Fruit fly (Drosophila melanogaster) whole organism, embryonic: Measurements from ENCODE around the gene Tace.

Experiments used
- Ada2b ChIP-seq: fragments of 200-800 bp; sonication (Bioruptor generic); IDR thresholded peaks from 2 replicates; pipeline ENCODE4 v1.3.6; 2022; ENCODE audit warnings: missing biosample characterization, missing genetic modification characterization
- Adf1 ChIP-seq: fragments of 200-800 bp; sonication (Bioruptor generic); IDR thresholded peaks from 2 replicates; pipeline ENCODE4 v1.3.6; 2022; ENCODE audit warnings: missing biosample characterization, missing genetic modification characterization
- B-H2 ChIP-seq: fragments of 200-800 bp; sonication (Bioruptor generic); optimal IDR thresholded peaks from 2 replicates; lab custom pipeline; 2018; ENCODE audit warnings: missing biosample characterization, mild to moderate bottlenecking, missing genetic modification characterization
- Bgb ChIP-seq: fragments of 200-800 bp; sonication (Bioruptor generic); IDR thresholded peaks from 2 replicates; pipeline ENCODE4 v1.3.6; 2022; ENCODE audit warnings: missing biosample characterization, missing genetic modification characterization; ENCODE audit not compliant: partially characterized antibody
- Blimp-1 ChIP-seq: fragments of 200-800 bp; sonication (Bioruptor generic); optimal IDR thresholded peaks from 3 replicates; lab custom pipeline; 2018; ENCODE audit warnings: missing biosample characterization, missing genetic modification characterization, mild to moderate bottlenecking, moderate library complexity, missing genetic modification reagents
- CG12104 ChIP-seq: fragments of 200-800 bp; sonication (Bioruptor generic); optimal IDR thresholded peaks from 3 replicates; lab custom pipeline; 2016; ENCODE audit warnings: missing biosample characterization, missing genetic modification characterization
- CG12391 ChIP-seq: fragments of 200-800 bp; sonication (Bioruptor generic); optimal IDR thresholded peaks from 3 replicates; lab custom pipeline; 2018; ENCODE audit warnings: missing biosample characterization, mild to moderate bottlenecking, missing genetic modification characterization, moderate library complexity
- CG15696 ChIP-seq: fragments of 200-800 bp; sonication (Bioruptor generic); optimal IDR thresholded peaks from 2 replicates; lab custom pipeline; 2019; ENCODE audit warnings: missing biosample characterization, mild to moderate bottlenecking, missing genetic modification characterization, moderate library complexity
- CG16815 ChIP-seq: fragments of 200-800 bp; sonication (Bioruptor generic); optimal IDR thresholded peaks from 3 replicates; lab custom pipeline; 2017; ENCODE audit warnings: missing biosample characterization, mild to moderate bottlenecking, missing genetic modification characterization
- CG17912 ChIP-seq: fragments of 200-800 bp; sonication (Bioruptor generic); optimal IDR thresholded peaks from 2 replicates; lab custom pipeline; 2018; ENCODE audit warnings: missing biosample characterization, mild to moderate bottlenecking, missing genetic modification characterization
- CG18011 ChIP-seq: fragments of 200-800 bp; sonication (Bioruptor generic); optimal IDR thresholded peaks from 2 replicates; lab custom pipeline; 2017; ENCODE audit warnings: missing biosample characterization, missing genetic modification characterization, mild to moderate bottlenecking, moderate library complexity, missing genotype
- CG18599 ChIP-seq: fragments of 200-800 bp; sonication (Bioruptor generic); optimal IDR thresholded peaks from 3 replicates; lab custom pipeline; 2017; ENCODE audit warnings: missing biosample characterization, missing genetic modification characterization, mild to moderate bottlenecking, moderate library complexity, missing genetic modification reagents
- CG31388 ChIP-seq: fragments of 200-800 bp; sonication (Bioruptor generic); optimal IDR thresholded peaks from 2 replicates; lab custom pipeline; 2016; ENCODE audit warnings: missing biosample characterization, missing genetic modification characterization
- CG33213 ChIP-seq: fragments of 200-800 bp; sonication (Bioruptor generic); optimal IDR thresholded peaks from 3 replicates; lab custom pipeline; 2016; ENCODE audit warnings: missing biosample characterization, missing genetic modification characterization
- CG42726 ChIP-seq: fragments of 200-800 bp; sonication (Bioruptor generic); IDR thresholded peaks from 2 replicates; pipeline ENCODE4 v1.3.6; 2022; ENCODE audit warnings: missing biosample characterization, missing genetic modification characterization; ENCODE audit not compliant: partially characterized antibody
- CG7357 ChIP-seq: fragments of 200-800 bp; sonication (Bioruptor generic); IDR thresholded peaks from 3 replicates; pipeline ENCODE4 v1.3.6; 2022; ENCODE audit warnings: missing biosample characterization, missing genetic modification characterization
- CG7786 ChIP-seq: fragments of 200-800 bp; sonication (Bioruptor generic); optimal IDR thresholded peaks from 2 replicates; lab custom pipeline; 2016; ENCODE audit warnings: missing biosample characterization, missing genetic modification characterization
- CG7987 ChIP-seq: fragments of 200-800 bp; sonication (Bioruptor generic); optimal IDR thresholded peaks from 2 replicates; lab custom pipeline; 2018; ENCODE audit warnings: missing biosample characterization, mild to moderate bottlenecking, missing genetic modification characterization, moderate library complexity
- Camta ChIP-seq: fragments of 200-800 bp; sonication (Bioruptor generic); optimal IDR thresholded peaks from 2 replicates; lab custom pipeline; 2016; ENCODE audit warnings: missing biosample characterization, missing genetic modification characterization
- CkIIα-i1 ChIP-seq: fragments of 200-800 bp; sonication (Bioruptor generic); IDR thresholded peaks from 2 replicates; pipeline ENCODE4 v1.3.6; 2022; ENCODE audit warnings: missing biosample characterization, missing genetic modification characterization
- Dbx ChIP-seq: fragments of 200-800 bp; sonication (Bioruptor generic); IDR thresholded peaks from 3 replicates; pipeline ENCODE4 v1.3.6; 2022; ENCODE audit warnings: missing biosample characterization, missing genetic modification characterization
- Dfd ChIP-seq, 2 experiments: fragments of >200 bp; optimal IDR thresholded peaks; 2 replicates each; lab custom pipeline; 2017; ENCODE audit warnings: missing biosample characterization in 2 of 2, missing genetic modification characterization in 2 of 2
- Dp ChIP-seq: fragments of 200-800 bp; sonication (Bioruptor generic); optimal IDR thresholded peaks from 2 replicates; lab custom pipeline; 2018; ENCODE audit warnings: missing biosample characterization, mild to moderate bottlenecking, missing genetic modification characterization, moderate library complexity
- Ets65A ChIP-seq: fragments of 200-800 bp; sonication (Bioruptor generic); peaks from one replicate; lab custom pipeline; 2016; ENCODE audit warnings: missing biosample characterization, missing genetic modification characterization
- Gsc ChIP-seq: fragments of 200-800 bp; sonication (Bioruptor generic); IDR thresholded peaks from 2 replicates; pipeline ENCODE4 v1.3.6; 2022; ENCODE audit warnings: missing biosample characterization, missing genetic modification characterization
- Gug ChIP-seq: fragments of 200-800 bp; sonication (Bioruptor generic); IDR thresholded peaks from 4 replicates; pipeline ENCODE4 v1.3.6; 2022; ENCODE audit warnings: missing biosample characterization, missing genetic modification characterization
- Med ChIP-seq: fragments of 200-800 bp; sonication (Bioruptor generic); peaks from one replicate; lab custom pipeline; 2016; ENCODE audit warnings: missing biosample characterization, missing genetic modification characterization, mild to moderate bottlenecking, inconsistent platforms, moderate library complexity
- Meics ChIP-seq: fragments of 200-800 bp; sonication (Bioruptor generic); optimal IDR thresholded peaks from 2 replicates; lab custom pipeline; 2017; ENCODE audit warnings: missing biosample characterization, mild to moderate bottlenecking, missing genetic modification characterization
- PHDP ChIP-seq: fragments of 200-800 bp; sonication (Bioruptor generic); optimal IDR thresholded peaks from 3 replicates; lab custom pipeline; 2018; ENCODE audit warnings: missing biosample characterization, mild to moderate bottlenecking, missing genetic modification characterization, moderate library complexity
- Rfx ChIP-seq: fragments of 200-800 bp; sonication (Bioruptor generic); IDR thresholded peaks from 2 replicates; pipeline ENCODE4 v1.3.6; 2022; ENCODE audit warnings: missing biosample characterization, missing genetic modification characterization
- Trl ChIP-seq, 3 experiments: fragments of >200 bp in 2 of 3; fragments of 200-800 bp in 1 of 3; sonication (Bioruptor generic) in 1 of 3; optimal IDR thresholded peaks; 2 replicates in 1 of 3; 3 replicates in 2 of 3; lab custom pipeline; 2016 to 2017; ENCODE audit warnings: missing biosample characterization in 1 of 3, missing genetic modification characterization in 1 of 3
- Xbp1 ChIP-seq: fragments of 200-800 bp; sonication (Bioruptor generic); optimal IDR thresholded peaks from 3 replicates; lab custom pipeline; 2016; ENCODE audit warnings: missing biosample characterization, mild to moderate bottlenecking, missing genetic modification characterization
- aop ChIP-seq: fragments of 200-800 bp; sonication (Bioruptor generic); IDR thresholded peaks from 2 replicates; pipeline ENCODE4 v1.3.6; 2022; ENCODE audit warnings: missing biosample characterization, missing genetic modification characterization
- ato ChIP-seq: fragments of 200-800 bp; sonication (Bioruptor generic); IDR thresholded peaks from 2 replicates; pipeline ENCODE4 v1.3.6; 2022; ENCODE audit warnings: missing biosample characterization, missing genetic modification characterization; ENCODE audit not compliant: partially characterized antibody
- danr ChIP-seq: fragments of 200-800 bp; sonication (Bioruptor generic); IDR thresholded peaks from 2 replicates; pipeline ENCODE4 v1.3.6; 2022; ENCODE audit warnings: missing biosample characterization, missing genetic modification characterization
- gro ChIP-seq: fragments of 200-800 bp; sonication (Bioruptor generic); optimal IDR thresholded peaks from 2 replicates; lab custom pipeline; 2016; ENCODE audit warnings: missing biosample characterization, missing genetic modification characterization
- her ChIP-seq: fragments of 200-800 bp; sonication (Bioruptor generic); optimal IDR thresholded peaks from 2 replicates; lab custom pipeline; 2016; ENCODE audit warnings: missing biosample characterization, missing genetic modification characterization
- kay ChIP-seq: fragments of 200-800 bp; sonication (Bioruptor generic); optimal IDR thresholded peaks from 2 replicates; lab custom pipeline; 2016; ENCODE audit warnings: missing biosample characterization, missing genetic modification characterization
- lbe ChIP-seq: fragments of 200-800 bp; sonication (Bioruptor generic); optimal IDR thresholded peaks from 2 replicates; lab custom pipeline; 2016; ENCODE audit warnings: missing biosample characterization, mild to moderate bottlenecking, missing genetic modification characterization
- lola ChIP-seq, 3 experiments: fragments of >200 bp in 2 of 3; fragments of 200-800 bp in 1 of 3; sonication (Bioruptor generic) in 1 of 3; optimal IDR thresholded peaks; 2 replicates each; lab custom pipeline; 2017 to 2019; ENCODE audit warnings: missing biosample characterization in 3 of 3, missing genetic modification characterization in 3 of 3, mild to moderate bottlenecking in 1 of 3, moderate library complexity in 1 of 3
- mam ChIP-seq: fragments of 200-800 bp; sonication (Bioruptor generic); optimal IDR thresholded peaks from 3 replicates; lab custom pipeline; 2016; ENCODE audit warnings: missing biosample characterization, missing genetic modification characterization
- nerfin-1 ChIP-seq: fragments of 200-800 bp; sonication (Bioruptor generic); optimal IDR thresholded peaks from 3 replicates; lab custom pipeline; 2019; ENCODE audit warnings: missing biosample characterization, mild to moderate bottlenecking, missing genetic modification characterization, moderate library complexity
- otp ChIP-seq: fragments of 200-800 bp; sonication (Bioruptor generic); IDR thresholded peaks from 3 replicates; pipeline ENCODE4, ENCODE4 v1.3.6; 2022; ENCODE audit warnings: missing biosample characterization, missing genetic modification characterization
- pan ChIP-seq, 4 experiments: fragments of >200 bp in 3 of 4; fragments of 200-800 bp in 1 of 4; sonication (Bioruptor generic) in 1 of 4; optimal IDR thresholded peaks in 3 of 4; IDR thresholded peaks in 1 of 4; 2 replicates each; pipeline versions ENCODE4 v1.3.6 to Lab custom; 2017 to 2022; ENCODE audit warnings: missing biosample characterization in 2 of 4, missing genetic modification characterization in 2 of 4, mixed read lengths in 1 of 4
- pnt ChIP-seq: fragments of 200-800 bp; sonication (Bioruptor generic); optimal IDR thresholded peaks from 3 replicates; lab custom pipeline; 2016; ENCODE audit warnings: missing biosample characterization, missing genetic modification characterization
- prd ChIP-seq, 3 experiments: fragments of >200 bp in 2 of 3; fragments of 200-800 bp in 1 of 3; sonication (Bioruptor generic) in 1 of 3; optimal IDR thresholded peaks in 2 of 3; IDR thresholded peaks in 1 of 3; 2 replicates in 2 of 3; 3 replicates in 1 of 3; pipeline versions ENCODE4 v1.3.6 to Lab custom; 2017 to 2022; ENCODE audit warnings: missing biosample characterization in 1 of 3, missing genetic modification characterization in 1 of 3
- so ChIP-seq: fragments of 200-800 bp; sonication (Bioruptor generic); IDR thresholded peaks from 3 replicates; pipeline ENCODE4 v1.3.6; 2022; ENCODE audit warnings: missing biosample characterization, missing genetic modification characterization
- tgo ChIP-seq: fragments of 200-800 bp; sonication (Bioruptor generic); IDR thresholded peaks from 3 replicates; pipeline ENCODE4 v1.3.6; 2022; ENCODE audit warnings: missing biosample characterization, missing genetic modification characterization
- tup ChIP-seq: fragments of 200-800 bp; sonication (Bioruptor generic); optimal IDR thresholded peaks from 2 replicates; lab custom pipeline; 2016; ENCODE audit warnings: missing biosample characterization, mild to moderate bottlenecking, missing genetic modification characterization, moderate library complexity

The Tace gene

DNA sequence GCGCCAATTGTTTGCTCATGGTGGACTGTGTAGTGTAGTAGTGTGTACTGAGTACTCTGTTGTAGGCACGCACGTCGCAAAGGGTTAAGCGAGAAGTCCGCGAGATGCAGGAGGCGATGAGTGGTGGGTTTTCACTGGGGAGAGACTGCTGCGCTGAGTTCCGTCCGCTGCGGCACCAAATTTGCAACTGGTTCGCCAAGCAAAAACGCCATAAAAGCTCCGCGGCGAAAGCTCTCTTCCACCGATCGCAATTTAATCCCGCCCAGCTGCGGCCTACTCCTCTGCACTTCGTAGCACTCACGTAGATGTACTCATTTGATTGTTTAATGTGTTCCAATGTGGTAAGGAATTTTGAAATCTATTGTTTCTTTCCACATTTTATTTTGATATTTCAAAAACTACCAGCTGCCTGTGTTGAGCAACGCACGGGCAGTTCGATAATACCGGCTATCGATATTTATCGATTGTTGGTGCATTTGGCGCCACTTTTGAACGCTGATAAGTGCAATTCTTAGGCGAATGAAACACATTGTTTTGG is 14.7 kb downstream of the Tace start, which contains the start of gene CG7920 (continued):
- TF ChIP-seq Med (GFP tag; lab: Kevin White, UChicago) (peak; percentile 83), PHDP (peak; percentile 6), CG12104 (GFP tag; lab: Kevin White, UChicago) (peak; percentile 16), her (GFP tag; lab: Kevin White, UChicago) (peak; percentile 8), mam (no peak), CG18011 (no peak), pan (optimal IDR thresholded peaks at IDR 0.05; lab: Kevin White, UChicago) (no peak), pan (GFP tag; optimal IDR thresholded peaks at IDR 0.05 in 1 of 2, IDR thresholded peaks at IDR 0.05 in 1 of 2) (no peak), Gsc (no peak), so (GFP tag; lab: Robert Waterston, UW) (no peak), CG7357 (GFP tag; lab: Robert Waterston, UW) (no peak), Ada2b (no peak), CG12391 (tag; lab: Kevin White, UChicago) (no peak), ato (GFP tag; lab: Robert Waterston, UW) (peak; percentile 61; the same call in 1 of the 2 replicates), Dfd (GFP tag; optimal IDR thresholded peaks at IDR 0.05; lab: Kevin White, UChicago) (no peak), tup (no peak), CG15696 (tag; lab: Kevin White, UChicago) (no peak), CkIIα-i1 (GFP tag; lab: Robert Waterston, UW) (no peak), otp (GFP tag; lab: Robert Waterston, UW) (no peak), Camta (GFP tag; lab: Kevin White, UChicago) (no peak), CG16815 (GFP tag; lab: Kevin White, UChicago) (no peak), Rfx (GFP tag; lab: Robert Waterston, UW) (no peak), Dbx (GFP tag; lab: Robert Waterston, UW) (no peak), Gug (no peak), tgo (GFP tag; lab: Robert Waterston, UW) (no peak), B-H2 (GFP tag; lab: Kevin White, UChicago) (no peak), lbe (peak; percentile 55), CG18599 (GFP tag; lab: Kevin White, UChicago) (peak; percentile 71), Blimp-1 (GFP tag; lab: Kevin White, UChicago) (no peak), CG7987 (GFP tag; lab: Kevin White, UChicago) (peak; percentile 0), CG17912 (GFP tag; lab: Kevin White, UChicago) (no peak), gro (no peak), nerfin-1 (peak; percentile 2), danr (GFP tag; lab: Robert Waterston, UW) (no peak), Meics (peak; percentile 14), pnt (GFP tag; lab: Kevin White, UChicago) (no peak), Trl (optimal IDR thresholded peaks at IDR 0.05; lab: Kevin White, UChicago) (no peak), Trl (GFP tag; optimal IDR thresholded peaks at IDR 0.05; lab: Kevin White, UChicago) (no peak), Xbp1 (GFP tag; lab: Kevin White, UChicago) (peak; percentile 19), Ets65A (no peak), prd (optimal IDR thresholded peaks at IDR 0.05; lab: Kevin White, UChicago) (no peak), prd (GFP tag; IDR thresholded peaks at IDR 0.05; lab: Robert Waterston, UW) (no peak), Dp (GFP tag; lab: Kevin White, UChicago) (peak; percentile 99), kay (no peak), Adf1 (GFP tag; lab: Robert Waterston, UW) (no peak; the same call in 1 of the 2 replicates), CG7786 (no peak), CG33213 (peak; percentile 42), CG31388 (GFP tag; lab: Kevin White, UChicago) (no peak), lola (GFP tag; optimal IDR thresholded peaks at IDR 0.05; lab: Kevin White, UChicago) (no peak), Bgb (GFP tag; lab: Robert Waterston, UW) (peak; percentile 79), CG42726 (GFP tag; lab: Robert Waterston, UW) (peak; percentile 46; the same call in 1 of the 2 replicates), aop (no peak)
